Fruit fly (Drosophila melanogaster) whole organism, embryonic: ENCODE data around the gene fd102C.

Source experiments
- Blimp-1 ChIP-seq: fragments of 200-800 bp; sonication (Bioruptor generic); optimal IDR thresholded peaks from 3 replicates; lab custom pipeline; 2018; ENCODE audit warnings: missing biosample characterization, missing genetic modification characterization, mild to moderate bottlenecking, moderate library complexity, missing genetic modification reagents
- CG1024 ChIP-seq: fragments of 200-800 bp; sonication (Bioruptor generic); IDR thresholded peaks from 2 replicates; pipeline ENCODE4 v1.3.6; 2022; ENCODE audit warnings: missing biosample characterization, missing genetic modification characterization
- CG12104 ChIP-seq: fragments of 200-800 bp; sonication (Bioruptor generic); optimal IDR thresholded peaks from 3 replicates; lab custom pipeline; 2016; ENCODE audit warnings: missing biosample characterization, missing genetic modification characterization
- CG14860 ChIP-seq: fragments of 200-800 bp; sonication (Bioruptor generic); IDR thresholded peaks from 3 replicates; pipeline ENCODE4 v1.3.6; 2022; ENCODE audit warnings: missing biosample characterization, missing genetic modification characterization; ENCODE audit not compliant: partially characterized antibody
- CG15073 ChIP-seq: fragments of 200-800 bp; sonication (Bioruptor generic); optimal IDR thresholded peaks from 2 replicates; lab custom pipeline; 2016; ENCODE audit warnings: missing biosample characterization, missing genetic modification characterization
- CG1647 ChIP-seq: fragments of 200-800 bp; sonication (Bioruptor generic); optimal IDR thresholded peaks from 3 replicates; lab custom pipeline; 2016; ENCODE audit warnings: missing biosample characterization, missing genetic modification characterization
- CG1792 ChIP-seq: fragments of 200-800 bp; sonication (Bioruptor generic); optimal IDR thresholded peaks from 2 replicates; lab custom pipeline; 2016; ENCODE audit warnings: missing biosample characterization, missing genetic modification characterization
- CG3281 ChIP-seq: fragments of 200-800 bp; sonication (Bioruptor generic); optimal IDR thresholded peaks from 3 replicates; lab custom pipeline; 2017; ENCODE audit warnings: missing biosample characterization, mild to moderate bottlenecking, missing genetic modification characterization
- CG34224 ChIP-seq: fragments of 200-800 bp; sonication (Bioruptor generic); IDR thresholded peaks from 3 replicates; pipeline ENCODE4 v1.3.6; 2022; ENCODE audit warnings: missing biosample characterization, missing genetic modification characterization; ENCODE audit not compliant: partially characterized antibody
- CG6765 ChIP-seq: fragments of 200-800 bp; sonication (Bioruptor generic); optimal IDR thresholded peaks from 3 replicates; lab custom pipeline; 2017; ENCODE audit warnings: missing biosample characterization, mild to moderate bottlenecking, missing genetic modification characterization
- CG6791 ChIP-seq: fragments of 200-800 bp; sonication (Bioruptor generic); IDR thresholded peaks from 3 replicates; pipeline ENCODE4 v1.3.6; 2022; ENCODE audit warnings: missing biosample characterization, missing genetic modification characterization; ENCODE audit not compliant: partially characterized antibody
- CG8290 ChIP-seq, 3 experiments: fragments of 200-800 bp; sonication (Bioruptor generic); optimal IDR thresholded peaks; 2 replicates each; lab custom pipeline; 2016 to 2019; ENCODE audit warnings: missing biosample characterization in 3 of 3, missing genetic modification characterization in 3 of 3, mild to moderate bottlenecking in 2 of 3, moderate library complexity in 1 of 3
- CG9215 ChIP-seq: fragments of 200-800 bp; sonication (Bioruptor generic); IDR thresholded peaks from 2 replicates; pipeline ENCODE4 v1.3.6; 2022; ENCODE audit warnings: missing biosample characterization, missing genetic modification characterization
- CG9437 ChIP-seq: fragments of 200-800 bp; sonication (Bioruptor generic); optimal IDR thresholded peaks from 2 replicates; lab custom pipeline; 2018; ENCODE audit warnings: missing biosample characterization, mild to moderate bottlenecking, missing genetic modification characterization
- CG9727 ChIP-seq: fragments of 200-800 bp; sonication (Bioruptor generic); optimal IDR thresholded peaks from 3 replicates; lab custom pipeline; 2017; ENCODE audit warnings: missing biosample characterization, mild to moderate bottlenecking, missing genetic modification characterization
- CG9797 ChIP-seq: fragments of 200-800 bp; sonication (Bioruptor generic); optimal IDR thresholded peaks from 3 replicates; lab custom pipeline; 2018; ENCODE audit warnings: missing biosample characterization, mild to moderate bottlenecking, missing genetic modification characterization
- Elba2 ChIP-seq: fragments of 200-800 bp; sonication (Bioruptor generic); optimal IDR thresholded peaks from 3 replicates; lab custom pipeline; 2016; ENCODE audit warnings: missing biosample characterization, missing genetic modification characterization
- HLH4C ChIP-seq: fragments of 200-800 bp; sonication (Bioruptor generic); IDR thresholded peaks from 3 replicates; pipeline ENCODE4 v1.3.6; 2022; ENCODE audit warnings: missing biosample characterization, missing genetic modification characterization; ENCODE audit not compliant: partially characterized antibody
- HLH54F ChIP-seq: fragments of 200-800 bp; sonication (Bioruptor generic); optimal IDR thresholded peaks from 3 replicates; lab custom pipeline; 2016; ENCODE audit warnings: missing biosample characterization, missing genetic modification characterization
- HLHmδ ChIP-seq: fragments of 200-800 bp; sonication (Bioruptor generic); optimal IDR thresholded peaks from 2 replicates; lab custom pipeline; 2018; ENCODE audit warnings: missing biosample characterization, mild to moderate bottlenecking, missing genetic modification characterization, moderate library complexity
- MTF-1 ChIP-seq: fragments of 200-800 bp; sonication (Bioruptor generic); optimal IDR thresholded peaks from 2 replicates; lab custom pipeline; 2018; ENCODE audit warnings: missing biosample characterization, mild to moderate bottlenecking, missing genetic modification characterization, borderline replicate concordance
- NC2β ChIP-seq: fragments of 200-800 bp; sonication (Bioruptor generic); optimal IDR thresholded peaks from 2 replicates; lab custom pipeline; 2016; ENCODE audit warnings: missing biosample characterization, missing genetic modification characterization
- Rfx ChIP-seq: fragments of 200-800 bp; sonication (Bioruptor generic); IDR thresholded peaks from 2 replicates; pipeline ENCODE4 v1.3.6; 2022; ENCODE audit warnings: missing biosample characterization, missing genetic modification characterization
- Side ChIP-seq: fragments of 200-800 bp; sonication (Bioruptor generic); optimal IDR thresholded peaks from 2 replicates; lab custom pipeline; 2016; ENCODE audit warnings: missing biosample characterization, missing genetic modification characterization
- Taf1 ChIP-seq: fragments of 200-800 bp; sonication (Bioruptor generic); IDR thresholded peaks from 2 replicates; pipeline ENCODE4 v1.3.6; 2022; ENCODE audit warnings: missing biosample characterization, missing genetic modification characterization
- Trl ChIP-seq, 3 experiments: fragments of >200 bp in 2 of 3; fragments of 200-800 bp in 1 of 3; sonication (Bioruptor generic) in 1 of 3; optimal IDR thresholded peaks; 2 replicates in 1 of 3; 3 replicates in 2 of 3; lab custom pipeline; 2016 to 2017; ENCODE audit warnings: missing biosample characterization in 1 of 3, missing genetic modification characterization in 1 of 3
- amos ChIP-seq: fragments of 200-800 bp; sonication (Bioruptor generic); IDR thresholded peaks from 2 replicates; pipeline ENCODE4 v1.3.6; 2022; ENCODE audit warnings: missing biosample characterization, missing genetic modification characterization; ENCODE audit not compliant: partially characterized antibody
- cwo ChIP-seq: fragments of 200-800 bp; sonication (Bioruptor generic); optimal IDR thresholded peaks from 3 replicates; lab custom pipeline; 2017; ENCODE audit warnings: missing biosample characterization, missing genetic modification characterization, mild to moderate bottlenecking, moderate library complexity, missing genetic modification reagents
- disco-r ChIP-seq: fragments of 200-800 bp; sonication (Bioruptor generic); optimal IDR thresholded peaks from 2 replicates; lab custom pipeline; 2016; ENCODE audit warnings: missing biosample characterization, missing genetic modification characterization
- eve ChIP-seq, 2 experiments: fragments of >200 bp; optimal IDR thresholded peaks; 2 replicates each; lab custom pipeline; 2017; ENCODE audit warnings: missing biosample characterization in 2 of 2, missing genetic modification characterization in 2 of 2
- eyg ChIP-seq: fragments of 200-800 bp; sonication (Bioruptor generic); optimal IDR thresholded peaks from 3 replicates; lab custom pipeline; 2016; ENCODE audit warnings: missing biosample characterization, missing genetic modification characterization
- fd102C ChIP-seq: fragments of 200-800 bp; sonication (Bioruptor generic); optimal IDR thresholded peaks from 2 replicates; lab custom pipeline; 2018; ENCODE audit warnings: missing biosample characterization, mild to moderate bottlenecking, missing genetic modification characterization, moderate library complexity
- fd64A ChIP-seq: fragments of 200-800 bp; sonication (Bioruptor generic); optimal IDR thresholded peaks from 3 replicates; lab custom pipeline; 2018; ENCODE audit warnings: missing biosample characterization, mild to moderate bottlenecking, missing genetic modification characterization
- grn ChIP-seq: fragments of 200-800 bp; sonication (Bioruptor generic); optimal IDR thresholded peaks from 3 replicates; lab custom pipeline; 2017; ENCODE audit warnings: missing biosample characterization, missing genetic modification characterization
- hkb ChIP-seq, 2 experiments: fragments of 200-800 bp in 1 of 2; fragments of >200 bp in 1 of 2; sonication (Bioruptor generic) in 1 of 2; IDR thresholded peaks in 1 of 2; optimal IDR thresholded peaks in 1 of 2; 2 replicates each; pipeline versions ENCODE4 v1.3.6 to Lab custom; 2017 to 2022; ENCODE audit warnings: missing biosample characterization in 1 of 2, missing genetic modification characterization in 1 of 2
- lov ChIP-seq, 2 experiments: fragments of 200-800 bp in 1 of 2; fragments of >200 bp in 1 of 2; sonication (Bioruptor generic) in 1 of 2; IDR thresholded peaks in 1 of 2; optimal IDR thresholded peaks in 1 of 2; 2 replicates in 1 of 2; 3 replicates in 1 of 2; pipeline versions ENCODE4 v1.3.6 to Lab custom; 2017 to 2022; ENCODE audit warnings: missing biosample characterization in 1 of 2, missing genetic modification characterization in 1 of 2
- luna ChIP-seq: fragments of 200-800 bp; sonication (Bioruptor generic); optimal IDR thresholded peaks from 2 replicates; lab custom pipeline; 2016; ENCODE audit warnings: missing biosample characterization, missing genetic modification characterization
- mld ChIP-seq: fragments of 200-800 bp; sonication (Bioruptor generic); IDR thresholded peaks from 3 replicates; pipeline ENCODE4 v1.3.6; 2022; ENCODE audit warnings: missing biosample characterization, missing genetic modification characterization; ENCODE audit not compliant: partially characterized antibody
- nerfin-1 ChIP-seq: fragments of 200-800 bp; sonication (Bioruptor generic); optimal IDR thresholded peaks from 3 replicates; lab custom pipeline; 2019; ENCODE audit warnings: missing biosample characterization, mild to moderate bottlenecking, missing genetic modification characterization, moderate library complexity
- pros ChIP-seq: fragments of 200-800 bp; sonication (Bioruptor generic); optimal IDR thresholded peaks from 3 replicates; lab custom pipeline; 2019; ENCODE audit warnings: missing biosample characterization, mild to moderate bottlenecking, missing genetic modification characterization, moderate library complexity
- seq ChIP-seq: fragments of 200-800 bp; sonication (Bioruptor generic); IDR thresholded peaks from 2 replicates; pipeline ENCODE4 v1.3.6; 2022; ENCODE audit warnings: missing biosample characterization, missing genetic modification characterization
- sna ChIP-seq: fragments of 200-800 bp; sonication (Bioruptor generic); IDR thresholded peaks from 2 replicates; pipeline ENCODE4 v1.3.6; 2022; ENCODE audit warnings: missing biosample characterization, missing genetic modification characterization; ENCODE audit not compliant: partially characterized antibody
- tna ChIP-seq: fragments of 200-800 bp; sonication (Bioruptor generic); IDR thresholded peaks from 2 replicates; pipeline ENCODE4 v1.3.6; 2022; ENCODE audit warnings: missing biosample characterization, missing genetic modification characterization; ENCODE audit not compliant: partially characterized antibody
- vnd ChIP-seq: fragments of 200-800 bp; sonication (Bioruptor generic); IDR thresholded peaks from 3 replicates; pipeline ENCODE4 v1.3.6; 2022; ENCODE audit warnings: missing biosample characterization, missing genetic modification characterization; ENCODE audit not compliant: partially characterized antibody
- wek ChIP-seq: fragments of 200-800 bp; sonication (Bioruptor generic); optimal IDR thresholded peaks from 3 replicates; lab custom pipeline; 2018; ENCODE audit warnings: missing biosample characterization, mild to moderate bottlenecking, missing genetic modification characterization, moderate library complexity
- zen2 ChIP-seq: fragments of 200-800 bp; sonication (Bioruptor generic); IDR thresholded peaks from 3 replicates; pipeline ENCODE4 v1.3.6; 2022; ENCODE audit warnings: missing biosample characterization, missing genetic modification characterization; ENCODE audit not compliant: partially characterized antibody

Gene fd102C

dm6 chr4:833790-834451 lies 10.4 kb downstream of the fd102C start, which contains the start of gene Sox102F (continued):
- TF ChIP-seq seq (no peak), Elba2 (no peak), hkb (optimal IDR thresholded peaks at IDR 0.05; lab: Kevin White, UChicago) (no peak), hkb (GFP tag; IDR thresholded peaks at IDR 0.05; lab: Robert Waterston, UW) (no peak), Rfx (GFP tag; lab: Robert Waterston, UW) (no peak), CG9727 (GFP tag; lab: Kevin White, UChicago) (no peak), sna (GFP tag; lab: Robert Waterston, UW) (0 out of 2 replicates have a peak, but pooled peaks have one; percentile 20), pros (GFP tag; lab: Kevin White, UChicago) (peak; percentile 50), Trl (optimal IDR thresholded peaks at IDR 0.05; lab: Kevin White, UChicago) (no peak), Trl (GFP tag; optimal IDR thresholded peaks at IDR 0.05; lab: Kevin White, UChicago) (no peak), nerfin-1 (peak; percentile 49), vnd (GFP tag; lab: Robert Waterston, UW) (peak; percentile 30; the same call in 1 of the 3 replicates), Side (no peak), HLH54F (GFP tag; lab: Kevin White, UChicago) (no peak), CG3281 (GFP tag; lab: Kevin White, UChicago) (no peak), tna (no peak), CG1647 (GFP tag; lab: Kevin White, UChicago) (no peak), fd64A (GFP tag; lab: Kevin White, UChicago) (no peak), CG9437 (GFP tag; lab: Kevin White, UChicago) (no peak), CG6765 (GFP tag; lab: Kevin White, UChicago) (no peak), eve (GFP tag; optimal IDR thresholded peaks at IDR 0.05; lab: Kevin White, UChicago) (peak in 1 of 2 experiments; percentile 54), MTF-1 (GFP tag; lab: Kevin White, UChicago) (no peak), HLH4C (GFP tag; lab: Robert Waterston, UW) (0 out of 3 replicates have a peak, but pooled peaks have one; percentile 22), CG9215 (GFP tag; lab: Robert Waterston, UW) (no peak), cwo (GFP tag; lab: Kevin White, UChicago) (no peak), Blimp-1 (GFP tag; lab: Kevin White, UChicago) (no peak), eyg (no peak), CG6791 (GFP tag; lab: Robert Waterston, UW) (peak; percentile 23; the same call in 1 of the 3 replicates), HLHmδ (peak; percentile 48), mld (peak; percentile 55; the same call in 1 of the 3 replicates), luna (no peak), CG9797 (no peak), grn (no peak), CG14860 (GFP tag; lab: Robert Waterston, UW) (no peak), CG15073 (peak; percentile 98), amos (GFP tag; lab: Robert Waterston, UW) (peak; percentile 21; the same call in 1 of the 2 replicates), wek (GFP tag; lab: Kevin White, UChicago) (no peak), CG34224 (GFP tag; lab: Robert Waterston, UW) (peak; percentile 45; the same call in 1 of the 3 replicates), NC2β (peak; percentile 5), CG1792 (GFP tag; lab: Kevin White, UChicago) (no peak), CG8290 (GFP tag; optimal IDR thresholded peaks at IDR 0.05; lab: Kevin White, UChicago) (no peak), CG8290 (tag; optimal IDR thresholded peaks at IDR 0.05; lab: Kevin White, UChicago) (peak in 1 of 2 experiments; percentile 8), fd102C (GFP tag; lab: Kevin White, UChicago) (peak; percentile 32), Taf1 (no peak), CG12104 (no peak), disco-r (no peak), zen2 (GFP tag; lab: Robert Waterston, UW) (peak; percentile 47; the same call in 2 of the 3 replicates), lov (optimal IDR thresholded peaks at IDR 0.05; lab: Kevin White, UChicago) (no peak), lov (GFP tag; IDR thresholded peaks at IDR 0.05; lab: Robert Waterston, UW) (no peak), CG1024 (GFP tag; lab: Robert Waterston, UW) (no peak)
